Worm (Caenorhabditis elegans): Measurements from ENCODE around the gene C44H9.7.

DNA sequence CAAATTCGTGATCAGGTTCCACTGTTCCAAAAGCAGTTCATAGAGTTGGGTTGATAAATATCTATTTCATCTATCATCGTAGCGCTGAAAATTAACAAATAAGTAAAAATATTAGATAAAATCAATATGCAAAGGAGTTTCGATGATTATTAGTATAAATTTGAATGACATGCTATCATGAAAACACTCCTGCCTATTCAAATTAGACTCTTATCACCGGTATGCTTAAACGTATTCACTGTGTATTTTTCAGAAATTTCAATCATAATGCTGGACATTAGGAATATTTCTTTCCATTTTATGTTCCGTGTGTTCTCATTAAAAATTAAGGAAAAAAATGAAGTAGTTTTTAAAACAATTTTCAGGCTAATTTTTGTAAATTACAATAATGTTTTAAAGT, 9.4 kb downstream of the C44H9.7 start, which contains the start of gene C44H9.6:
- TF ChIP-seq ceh-13 (GFP tag; optimal IDR thresholded peaks at IDR 0.05) (no peak), ama-1 (optimal IDR thresholded peaks at IDR 0.05) (no peak), tra-4 (tag; optimal IDR thresholded peaks at IDR 0.05) (no peak), hnd-1 (tag; optimal IDR thresholded peaks at IDR 0.05) (no peak), tbx-11 (GFP tag; IDR thresholded peaks at IDR 0.05) (no peak), ceh-36 (tag; optimal IDR thresholded peaks at IDR 0.05) (no peak), aly-1 (tag; optimal IDR thresholded peaks at IDR 0.05) (no peak), F13C5.2 (tag; optimal IDR thresholded peaks at IDR 0.05) (no peak), flt-1 (GFP tag; IDR thresholded peaks at IDR 0.05) (no peak), ets-7 (tag; optimal IDR thresholded peaks at IDR 0.05) (no peak)

All from whole organism, early embryonic.